Worm (Caenorhabditis elegans): ENCODE data around the gene aat-2.
A peak's percentile ranks its signal among the peaks of the same experiment; 100 is the strongest.

aat-2 gene

ce11 chrV:9283452-9283851, 37.3 kb upstream of the aat-2 start:
- TF ChIP-seq M03D4.4 (tag; optimal IDR thresholded peaks at IDR 0.05) (no peak), hlh-1 (tag; optimal IDR thresholded peaks at IDR 0.05) (no peak), unc-120 (tag; optimal IDR thresholded peaks at IDR 0.05; ENCODE audit: poor library complexity, severe bottlenecking) (no peak), unc-62 (GFP tag; optimal IDR thresholded peaks at IDR 0.05) (no peak), ceh-83 (GFP tag; optimal IDR thresholded peaks at IDR 0.05) (no peak), ces-1 (GFP tag; optimal IDR thresholded peaks at IDR 0.05) (no peak), ceh-43 (GFP tag; optimal IDR thresholded peaks at IDR 0.05) (no peak), blmp-1 (tag; optimal IDR thresholded peaks at IDR 0.05) (no peak), nhr-237 (tag; optimal IDR thresholded peaks at IDR 0.05) (no peak), cnd-1 (tag; optimal IDR thresholded peaks at IDR 0.05) (no peak), tbx-8 (GFP tag; optimal IDR thresholded peaks at IDR 0.05) (no peak)

- TF ChIP-seq cnd-1 (tag; optimal IDR thresholded peaks at IDR 0.05), result no peak
- TF ChIP-seq sptf-1 (tag; optimal IDR thresholded peaks at IDR 0.05), result no peak
- no peak for TF ChIP-seq nhr-12 (tag; optimal IDR thresholded peaks at IDR 0.05)
- no peak for TF ChIP-seq lin-32 (GFP tag; optimal IDR thresholded peaks at IDR 0.05)
- TF ChIP-seq nhr-76 (tag; optimal IDR thresholded peaks at IDR 0.05), result no peak
- no peak for TF ChIP-seq elt-1 (tag; optimal IDR thresholded peaks at IDR 0.05; ENCODE audit: borderline replicate concordance, insufficient read depth)
- no peak for TF ChIP-seq tbx-8 (GFP tag; optimal IDR thresholded peaks at IDR 0.05)
- no peak for TF ChIP-seq ceh-43 (GFP tag; optimal IDR thresholded peaks at IDR 0.05)
- no peak for TF ChIP-seq M03D4.4 (tag; optimal IDR thresholded peaks at IDR 0.05)
- no peak for TF ChIP-seq lin-13 (tag; optimal IDR thresholded peaks at IDR 0.05)
- TF ChIP-seq blmp-1 (tag; optimal IDR thresholded peaks at IDR 0.05), result no peak
Observed at ce11 chrV:9282110-9282509, 36.0 kb upstream of the aat-2 start, which contains the start of gene hlh-10. Gene hlh-10, minus strand, starts transcription at chrV:9282210.

- TF ChIP-seq elt-1 (tag; optimal IDR thresholded peaks at IDR 0.05; ENCODE audit: borderline replicate concordance, insufficient read depth) (no peak), bed-3 (GFP tag; optimal IDR thresholded peaks at IDR 0.05) (no peak), mab-5 (tag; optimal IDR thresholded peaks at IDR 0.05) (peak; percentile 14), pha-4 (tag; optimal IDR thresholded peaks at IDR 0.05) (no peak), unc-39 (tag; optimal IDR thresholded peaks at IDR 0.05) (no peak), ceh-43 (GFP tag; optimal IDR thresholded peaks at IDR 0.05) (no peak), unc-120 (tag; optimal IDR thresholded peaks at IDR 0.05; ENCODE audit: poor library complexity, severe bottlenecking) (peak; percentile 5), unc-62 (GFP tag; optimal IDR thresholded peaks at IDR 0.05) (peak; percentile 63), nhr-28 (tag; optimal IDR thresholded peaks at IDR 0.05) (no peak), mls-2 (tag; optimal IDR thresholded peaks at IDR 0.05) (no peak)
Observed at ce11 chrV:9274127-9275042, 28.2 kb upstream of the aat-2 start.

ce11 chrV:9273587-9273986, 27.4 kb upstream of the aat-2 start:
- TF ChIP-seq elt-1 (tag; optimal IDR thresholded peaks at IDR 0.05; ENCODE audit: borderline replicate concordance, insufficient read depth) (no peak), lin-32 (GFP tag; optimal IDR thresholded peaks at IDR 0.05) (no peak), nhr-12 (tag; optimal IDR thresholded peaks at IDR 0.05) (no peak), blmp-1 (tag; optimal IDR thresholded peaks at IDR 0.05) (no peak), unc-62 (GFP tag; optimal IDR thresholded peaks at IDR 0.05) (peak; percentile 42), ceh-83 (GFP tag; optimal IDR thresholded peaks at IDR 0.05) (peak; percentile 17), lin-13 (tag; optimal IDR thresholded peaks at IDR 0.05) (no peak), pha-4 (tag; optimal IDR thresholded peaks at IDR 0.05) (peak; percentile 10), unc-120 (tag; optimal IDR thresholded peaks at IDR 0.05; ENCODE audit: poor library complexity, severe bottlenecking) (peak; percentile 49), mep-1 (tag; optimal IDR thresholded peaks at IDR 0.05) (peak; percentile 52), nhr-237 (tag; optimal IDR thresholded peaks at IDR 0.05) (peak; percentile 44), ces-1 (GFP tag; optimal IDR thresholded peaks at IDR 0.05) (peak; percentile 47), tbx-8 (GFP tag; optimal IDR thresholded peaks at IDR 0.05) (no peak), hlh-1 (tag; optimal IDR thresholded peaks at IDR 0.05) (peak; percentile 67), M03D4.4 (tag; optimal IDR thresholded peaks at IDR 0.05) (peak; percentile 40), lsy-2 (tag; optimal IDR thresholded peaks at IDR 0.05) (peak; percentile 7), mls-2 (tag; optimal IDR thresholded peaks at IDR 0.05) (peak; percentile 72), sptf-1 (tag; optimal IDR thresholded peaks at IDR 0.05) (peak; percentile 65), unc-39 (tag; optimal IDR thresholded peaks at IDR 0.05) (no peak)

- no peak for TF ChIP-seq nhr-12 (tag; optimal IDR thresholded peaks at IDR 0.05)
- TF ChIP-seq lin-32 (GFP tag; optimal IDR thresholded peaks at IDR 0.05), result no peak
- no peak for TF ChIP-seq ceh-43 (GFP tag; optimal IDR thresholded peaks at IDR 0.05)
- TF ChIP-seq hlh-1 (tag; optimal IDR thresholded peaks at IDR 0.05), result no peak
- no peak for TF ChIP-seq flh-1 (GFP tag; optimal IDR thresholded peaks at IDR 0.05)
- TF ChIP-seq nhr-237 (tag; optimal IDR thresholded peaks at IDR 0.05), result no peak
- TF ChIP-seq nhr-28 (tag; optimal IDR thresholded peaks at IDR 0.05), result no peak
- TF ChIP-seq unc-39 (tag; optimal IDR thresholded peaks at IDR 0.05), result no peak
- TF ChIP-seq cnd-1 (tag; optimal IDR thresholded peaks at IDR 0.05), result no peak
- no peak for TF ChIP-seq mep-1 (tag; optimal IDR thresholded peaks at IDR 0.05)
- TF ChIP-seq ham-2 (GFP tag; optimal IDR thresholded peaks at IDR 0.05), result no peak
- TF ChIP-seq M03D4.4 (tag; optimal IDR thresholded peaks at IDR 0.05), result no peak
- TF ChIP-seq bed-3 (GFP tag; optimal IDR thresholded peaks at IDR 0.05), result no peak
- TF ChIP-seq unc-62 (GFP tag; optimal IDR thresholded peaks at IDR 0.05), result no peak
- no peak for TF ChIP-seq nhr-76 (tag; optimal IDR thresholded peaks at IDR 0.05)
- no peak for TF ChIP-seq sptf-1 (tag; optimal IDR thresholded peaks at IDR 0.05)
- TF ChIP-seq blmp-1 (tag; optimal IDR thresholded peaks at IDR 0.05), result no peak
- TF ChIP-seq elt-1 (tag; optimal IDR thresholded peaks at IDR 0.05; ENCODE audit: borderline replicate concordance, insufficient read depth), result no peak
- TF ChIP-seq snpc-4 (tag; optimal IDR thresholded peaks at IDR 0.05), result no peak
- no peak for TF ChIP-seq drap-1 (GFP tag; optimal IDR thresholded peaks at IDR 0.05)
Observed at ce11 chrV:9272624-9273023, 26.5 kb upstream of the aat-2 start.

All from whole organism, mixed stage, embryonic.